Fruit fly (Drosophila melanogaster) whole organism, embryonic: ENCODE measurements around the gene CG10333.
A peak's percentile ranks its signal among the peaks of the same experiment; 100 is the strongest.

ENCODE experiments used
- B-H1 ChIP-seq: fragments of 200-800 bp; sonication (Bioruptor generic); IDR thresholded peaks from 3 replicates; pipeline ENCODE4 v1.3.6; 2022; ENCODE audit warnings: missing biosample characterization, missing genetic modification characterization
- Bteb2 ChIP-seq: fragments of 200-800 bp; sonication (Bioruptor generic); optimal IDR thresholded peaks from 2 replicates; lab custom pipeline; 2016; ENCODE audit warnings: missing biosample characterization, missing genetic modification characterization
- CG10321 ChIP-seq: fragments of 200-800 bp; sonication (Bioruptor generic); IDR thresholded peaks from 2 replicates; pipeline ENCODE4 v1.3.6; 2022; ENCODE audit warnings: missing biosample characterization, missing genetic modification characterization
- CG10959 ChIP-seq: fragments of 200-800 bp; sonication (Bioruptor generic); IDR thresholded peaks from 2 replicates; pipeline ENCODE4 v1.3.6; 2022; ENCODE audit warnings: missing biosample characterization, missing genetic modification characterization
- CG11560 ChIP-seq: fragments of 200-800 bp; sonication (Bioruptor generic); IDR thresholded peaks from 3 replicates; pipeline ENCODE4 v1.3.6; 2022; ENCODE audit warnings: missing biosample characterization, missing genetic modification characterization
- CG12236 ChIP-seq: fragments of 200-800 bp; sonication (Bioruptor generic); optimal IDR thresholded peaks from 2 replicates; lab custom pipeline; 2016; ENCODE audit warnings: missing biosample characterization, missing genetic modification characterization
- CG13287 ChIP-seq: fragments of 200-800 bp; sonication (Bioruptor generic); IDR thresholded peaks from 2 replicates; pipeline ENCODE4 v1.3.6; 2022; ENCODE audit warnings: missing biosample characterization, missing genetic modification characterization; ENCODE audit not compliant: partially characterized antibody
- CG14441 ChIP-seq: fragments of 200-800 bp; sonication (Bioruptor generic); IDR thresholded peaks from 2 replicates; pipeline ENCODE4 v1.3.6; 2022; ENCODE audit warnings: missing biosample characterization, missing genetic modification characterization
- CG1602 ChIP-seq: fragments of 200-800 bp; sonication (Bioruptor generic); optimal IDR thresholded peaks from 3 replicates; lab custom pipeline; 2016; ENCODE audit warnings: missing biosample characterization, missing genetic modification characterization
- CG1647 ChIP-seq: fragments of 200-800 bp; sonication (Bioruptor generic); optimal IDR thresholded peaks from 3 replicates; lab custom pipeline; 2016; ENCODE audit warnings: missing biosample characterization, missing genetic modification characterization
- CG2120 ChIP-seq: fragments of 200-800 bp; sonication (Bioruptor generic); optimal IDR thresholded peaks from 3 replicates; lab custom pipeline; 2016; ENCODE audit warnings: missing biosample characterization, missing genetic modification characterization
- CG31441 ChIP-seq: fragments of 200-800 bp; sonication (Bioruptor generic); IDR thresholded peaks from 2 replicates; pipeline ENCODE4 v1.3.6; 2022; ENCODE audit warnings: missing biosample characterization, missing genetic modification characterization
- CG3838 ChIP-seq: fragments of 200-800 bp; sonication (Bioruptor generic); optimal IDR thresholded peaks from 3 replicates; lab custom pipeline; 2016; ENCODE audit warnings: missing biosample characterization, missing genetic modification characterization
- CG3995 ChIP-seq: fragments of 200-800 bp; sonication (Bioruptor generic); optimal IDR thresholded peaks from 3 replicates; lab custom pipeline; 2016; ENCODE audit warnings: missing biosample characterization, missing genetic modification characterization
- CG4328 ChIP-seq: fragments of 200-800 bp; sonication (Bioruptor generic); optimal IDR thresholded peaks from 3 replicates; lab custom pipeline; 2017; ENCODE audit warnings: missing biosample characterization, missing genetic modification reagents, missing genetic modification characterization
- CG6175 ChIP-seq: fragments of 200-800 bp; sonication (Bioruptor generic); IDR thresholded peaks from 3 replicates; pipeline ENCODE4 v1.3.6; 2022; ENCODE audit warnings: missing biosample characterization, missing genetic modification characterization
- CG6765 ChIP-seq: fragments of 200-800 bp; sonication (Bioruptor generic); optimal IDR thresholded peaks from 3 replicates; lab custom pipeline; 2017; ENCODE audit warnings: missing biosample characterization, mild to moderate bottlenecking, missing genetic modification characterization
- CG8478 ChIP-seq: fragments of >200 bp; optimal IDR thresholded peaks from 2 replicates; lab custom pipeline; 2018
- D ChIP-seq, 2 experiments: fragments of 200-800 bp in 1 of 2; fragments of >200 bp in 1 of 2; sonication (Bioruptor generic) in 1 of 2; optimal IDR thresholded peaks; 2 replicates in 1 of 2; 3 replicates in 1 of 2; lab custom pipeline; 2017; ENCODE audit warnings: mild to moderate bottlenecking in 1 of 2, missing biosample characterization in 1 of 2, missing genetic modification characterization in 1 of 2, missing genetic modification reagents in 1 of 2
- Drgx ChIP-seq: fragments of 200-800 bp; sonication (Bioruptor generic); IDR thresholded peaks from 2 replicates; pipeline ENCODE4 v1.3.6; 2022; ENCODE audit warnings: missing biosample characterization, missing genetic modification characterization
- Ets65A ChIP-seq: fragments of 200-800 bp; sonication (Bioruptor generic); peaks from one replicate; lab custom pipeline; 2016; ENCODE audit warnings: missing biosample characterization, missing genetic modification characterization
- GATAe ChIP-seq: fragments of 200-800 bp; sonication (Bioruptor generic); conservative IDR thresholded peaks from 2 replicates; pipeline ENCODE4 v1.3.6; 2022; ENCODE audit warnings: missing biosample characterization, missing genetic modification characterization
- HHEX ChIP-seq: fragments of 200-800 bp; sonication (Bioruptor generic); optimal IDR thresholded peaks from 3 replicates; lab custom pipeline; 2017; ENCODE audit warnings: missing biosample characterization, mild to moderate bottlenecking, missing genetic modification characterization, missing genetic modification reagents
- HLH54F ChIP-seq: fragments of 200-800 bp; sonication (Bioruptor generic); optimal IDR thresholded peaks from 3 replicates; lab custom pipeline; 2016; ENCODE audit warnings: missing biosample characterization, missing genetic modification characterization
- HLHmδ ChIP-seq: fragments of 200-800 bp; sonication (Bioruptor generic); optimal IDR thresholded peaks from 2 replicates; lab custom pipeline; 2018; ENCODE audit warnings: missing biosample characterization, mild to moderate bottlenecking, missing genetic modification characterization, moderate library complexity
- Hey ChIP-seq: fragments of 200-800 bp; sonication (Bioruptor generic); optimal IDR thresholded peaks from 3 replicates; lab custom pipeline; 2018; ENCODE audit warnings: missing biosample characterization, mild to moderate bottlenecking, missing genetic modification characterization
- HmgD ChIP-seq: fragments of 200-800 bp; sonication (Bioruptor generic); optimal IDR thresholded peaks from 3 replicates; lab custom pipeline; 2016; ENCODE audit warnings: missing biosample characterization, missing genetic modification characterization
- HmgZ ChIP-seq: fragments of 200-800 bp; sonication (Bioruptor generic); optimal IDR thresholded peaks from 2 replicates; lab custom pipeline; 2018; ENCODE audit warnings: missing biosample characterization, mild to moderate bottlenecking, missing genetic modification characterization
- Hmr ChIP-seq: fragments of 200-800 bp; sonication (Bioruptor generic); optimal IDR thresholded peaks from 3 replicates; lab custom pipeline; 2017; ENCODE audit warnings: mild to moderate bottlenecking, missing biosample characterization, missing genetic modification reagents, missing genetic modification characterization
- Lhr ChIP-seq: fragments of 200-800 bp; sonication (Bioruptor generic); optimal IDR thresholded peaks from 3 replicates; lab custom pipeline; 2017; ENCODE audit warnings: mild to moderate bottlenecking, missing biosample characterization, missing genetic modification reagents, missing genetic modification characterization
- Lim3 ChIP-seq: fragments of 200-800 bp; sonication (Bioruptor generic); IDR thresholded peaks from 2 replicates; pipeline ENCODE4 v1.3.6; 2022; ENCODE audit warnings: missing biosample characterization, missing genetic modification characterization
- Meics ChIP-seq: fragments of 200-800 bp; sonication (Bioruptor generic); optimal IDR thresholded peaks from 2 replicates; lab custom pipeline; 2017; ENCODE audit warnings: missing biosample characterization, mild to moderate bottlenecking, missing genetic modification characterization
- PHDP ChIP-seq: fragments of 200-800 bp; sonication (Bioruptor generic); optimal IDR thresholded peaks from 3 replicates; lab custom pipeline; 2018; ENCODE audit warnings: missing biosample characterization, mild to moderate bottlenecking, missing genetic modification characterization, moderate library complexity
- abd-A ChIP-seq: fragments of 200-800 bp; sonication (Bioruptor generic); optimal IDR thresholded peaks from 3 replicates; lab custom pipeline; 2019; ENCODE audit warnings: missing biosample characterization, mild to moderate bottlenecking, missing genetic modification characterization, moderate library complexity
- ato ChIP-seq: fragments of 200-800 bp; sonication (Bioruptor generic); IDR thresholded peaks from 2 replicates; pipeline ENCODE4 v1.3.6; 2022; ENCODE audit warnings: missing biosample characterization, missing genetic modification characterization; ENCODE audit not compliant: partially characterized antibody
- bigmax ChIP-seq: fragments of 200-800 bp; sonication (Bioruptor generic); optimal IDR thresholded peaks from 2 replicates; lab custom pipeline; 2018; ENCODE audit warnings: missing biosample characterization, mild to moderate bottlenecking, missing genetic modification characterization
- cad ChIP-seq: fragments of >200 bp; optimal IDR thresholded peaks from 2 replicates; lab custom pipeline; 2017; ENCODE audit warnings: missing biosample characterization, missing genetic modification characterization
- ems ChIP-seq: fragments of 200-800 bp; sonication (Bioruptor generic); optimal IDR thresholded peaks from 3 replicates; lab custom pipeline; 2016; ENCODE audit warnings: missing biosample characterization, missing genetic modification characterization
- esg ChIP-seq: fragments of 200-800 bp; sonication (Bioruptor generic); conservative IDR thresholded peaks from 2 replicates; pipeline ENCODE4 v1.3.6; 2022; ENCODE audit warnings: missing biosample characterization, missing genetic modification characterization
- fd64A ChIP-seq: fragments of 200-800 bp; sonication (Bioruptor generic); optimal IDR thresholded peaks from 3 replicates; lab custom pipeline; 2018; ENCODE audit warnings: missing biosample characterization, mild to moderate bottlenecking, missing genetic modification characterization
- gem ChIP-seq: fragments of 200-800 bp; sonication (Bioruptor generic); optimal IDR thresholded peaks from 2 replicates; lab custom pipeline; 2019; ENCODE audit warnings: missing biosample characterization, mild to moderate bottlenecking, missing genetic modification characterization, moderate library complexity
- kni ChIP-seq: fragments of 200-800 bp; sonication (Bioruptor generic); optimal IDR thresholded peaks from 3 replicates; lab custom pipeline; 2017; ENCODE audit warnings: mild to moderate bottlenecking, missing biosample characterization, missing genetic modification reagents, missing genetic modification characterization
- mirr ChIP-seq: fragments of 200-800 bp; sonication (Bioruptor generic); optimal IDR thresholded peaks from 3 replicates; lab custom pipeline; 2018; ENCODE audit warnings: missing biosample characterization, mild to moderate bottlenecking, missing genetic modification characterization
- pho ChIP-seq: fragments of 200-800 bp; sonication (Bioruptor generic); optimal IDR thresholded peaks from 2 replicates; lab custom pipeline; 2016; ENCODE audit warnings: missing biosample characterization, missing genetic modification characterization
- ranshi ChIP-seq: fragments of 200-800 bp; sonication (Bioruptor generic); IDR thresholded peaks from 2 replicates; pipeline ENCODE4 v1.3.6; 2022; ENCODE audit warnings: missing biosample characterization, missing genetic modification characterization
- salm ChIP-seq: fragments of 200-800 bp; sonication (Bioruptor generic); optimal IDR thresholded peaks from 2 replicates; lab custom pipeline; 2018; ENCODE audit warnings: missing biosample characterization, mild to moderate bottlenecking, missing genetic modification characterization
- sr ChIP-seq: fragments of 200-800 bp; sonication (Bioruptor generic); IDR thresholded peaks from 3 replicates; pipeline ENCODE4 v1.3.6; 2022; ENCODE audit warnings: missing biosample characterization, missing genetic modification characterization
- stc ChIP-seq: fragments of 200-800 bp; sonication (Bioruptor generic); IDR thresholded peaks from 2 replicates; pipeline ENCODE4 v1.3.6; 2022; ENCODE audit warnings: missing biosample characterization, missing genetic modification characterization
- usp ChIP-seq: fragments of >200 bp; optimal IDR thresholded peaks from 2 replicates; lab custom pipeline; 2017; ENCODE audit warnings: missing biosample characterization, missing genetic modification characterization
- z ChIP-seq: fragments of 200-800 bp; sonication (Bioruptor generic); IDR thresholded peaks from 3 replicates; pipeline ENCODE4 v1.3.6; 2022; ENCODE audit warnings: missing biosample characterization, missing genetic modification characterization
- zf30C ChIP-seq: fragments of 200-800 bp; sonication (Bioruptor generic); optimal IDR thresholded peaks from 3 replicates; lab custom pipeline; 2018; ENCODE audit warnings: missing biosample characterization, mild to moderate bottlenecking, missing genetic modification characterization
- zfh1 ChIP-seq: fragments of 200-800 bp; sonication (Bioruptor generic); IDR thresholded peaks from 3 replicates; pipeline ENCODE4 v1.3.6; 2022; ENCODE audit warnings: missing biosample characterization, missing genetic modification characterization

The CG10333 gene

dm6 chr2L:18584617-18585016 lies 22.0 kb upstream of the CG10333 start (continued):
- 0 out of 2 replicates have a peak, but pooled peaks have one; percentile 10 for TF ChIP-seq stc (GFP tag; lab: Robert Waterston, UW)
- no peak for TF ChIP-seq CG6175 (GFP tag; lab: Robert Waterston, UW)
- TF ChIP-seq z = no peak
- no peak for TF ChIP-seq CG3995 (GFP tag; lab: Kevin White, UChicago)
- TF ChIP-seq B-H1 (GFP tag; lab: Robert Waterston, UW) = no peak
- TF ChIP-seq CG10321 (GFP tag; lab: Robert Waterston, UW) = no peak
- no peak for TF ChIP-seq CG1647 (GFP tag; lab: Kevin White, UChicago)
- TF ChIP-seq CG1602 (GFP tag; lab: Kevin White, UChicago) = no peak
- TF ChIP-seq PHDP (tag; lab: Kevin White, UChicago) = no peak
- no peak for TF ChIP-seq CG11560 (tag; lab: Robert Waterston, UW)
- TF ChIP-seq HLHmδ (GFP tag; lab: Kevin White, UChicago) = no peak
- TF ChIP-seq salm = no peak
- no peak for TF ChIP-seq ato (GFP tag; lab: Robert Waterston, UW)
- TF ChIP-seq cad (GFP tag; lab: Kevin White, UChicago) = no peak
- TF ChIP-seq zf30C (GFP tag; lab: Kevin White, UChicago) = no peak
- peak; percentile 64 for TF ChIP-seq CG2120 (GFP tag; lab: Kevin White, UChicago)
- TF ChIP-seq ranshi (GFP tag; lab: Robert Waterston, UW) = peak; percentile 37; the same call in 1 of the 2 replicates
- TF ChIP-seq gem = peak; percentile 45
- TF ChIP-seq CG31441 (GFP tag; lab: Robert Waterston, UW) = no peak
- TF ChIP-seq pho (GFP tag; lab: Kevin White, UChicago) = no peak
- TF ChIP-seq D (optimal IDR thresholded peaks at IDR 0.05; lab: Kevin White, UChicago) = no peak
- TF ChIP-seq D (GFP tag; optimal IDR thresholded peaks at IDR 0.05; lab: Kevin White, UChicago) = no peak
- no peak for TF ChIP-seq CG3838
- peak; percentile 50 for TF ChIP-seq Hmr (GFP tag; lab: Kevin White, UChicago)
- no peak for TF ChIP-seq ems (GFP tag; lab: Kevin White, UChicago)
- no peak for TF ChIP-seq Bteb2 (GFP tag; lab: Kevin White, UChicago)
- TF ChIP-seq Lim3 = no peak
- TF ChIP-seq kni = no peak
- no peak for TF ChIP-seq HmgZ (tag; lab: Kevin White, UChicago)
- no peak for TF ChIP-seq Drgx (GFP tag; lab: Robert Waterston, UW)
- no peak for TF ChIP-seq CG8478 (lab: Kevin White, UChicago)
- no peak for TF ChIP-seq HmgD (GFP tag; lab: Kevin White, UChicago)
- TF ChIP-seq Hey = no peak
- TF ChIP-seq CG14441 (GFP tag; lab: Robert Waterston, UW) = peak; percentile 56; the same call in 1 of the 2 replicates
- TF ChIP-seq esg (GFP tag; lab: Robert Waterston, UW) = no peak
- no peak for TF ChIP-seq usp (GFP tag; lab: Kevin White, UChicago)
- TF ChIP-seq CG6765 (GFP tag; lab: Kevin White, UChicago) = no peak
- no peak for TF ChIP-seq abd-A (tag; lab: Kevin White, UChicago)
- no peak for TF ChIP-seq HHEX (GFP tag; lab: Kevin White, UChicago)
- TF ChIP-seq CG12236 (GFP tag; lab: Kevin White, UChicago) = no peak
- TF ChIP-seq Meics (GFP tag; lab: Kevin White, UChicago) = peak; percentile 35
- no peak for TF ChIP-seq fd64A
- TF ChIP-seq CG13287 = no peak
- no peak for TF ChIP-seq sr (GFP tag; lab: Robert Waterston, UW)
- no peak for TF ChIP-seq CG10959 (GFP tag; lab: Robert Waterston, UW)
- TF ChIP-seq Ets65A (GFP tag; lab: Kevin White, UChicago) = no peak
- TF ChIP-seq zfh1 (GFP tag; lab: Robert Waterston, UW) = no peak
- no peak for TF ChIP-seq GATAe (GFP tag; lab: Robert Waterston, UW)
- TF ChIP-seq CG4328 (GFP tag; lab: Kevin White, UChicago) = no peak
- no peak for TF ChIP-seq HLH54F (GFP tag; lab: Kevin White, UChicago)
- no peak for TF ChIP-seq mirr (GFP tag; lab: Kevin White, UChicago)
- no peak for TF ChIP-seq bigmax
- no peak for TF ChIP-seq Lhr
